Worm (Caenorhabditis elegans) whole organism, L4/young adult: ENCODE measurements around the gene F35C11.5.

Source experiments
- W03F9.2 ChIP-seq: fragments of 150-350 bp; optimal IDR thresholded peaks from 2 replicates; lab custom pipeline; 2014; ENCODE audit warnings: missing biosample characterization, missing genetic modification characterization
- dao-5 ChIP-seq: sonication (generic microtip); optimal IDR thresholded peaks from 2 replicates; lab custom pipeline; 2016; ENCODE audit warnings: missing genotype, missing genetic modification characterization, moderate library complexity, missing compliant biosample characterization
- him-1 ChIP-seq: sonication (generic microtip); optimal IDR thresholded peaks from 2 replicates; lab custom pipeline; 2016; ENCODE audit warnings: missing genotype, missing genetic modification reagents, missing genetic modification characterization, missing compliant biosample characterization

F35C11.5 gene

DNA sequence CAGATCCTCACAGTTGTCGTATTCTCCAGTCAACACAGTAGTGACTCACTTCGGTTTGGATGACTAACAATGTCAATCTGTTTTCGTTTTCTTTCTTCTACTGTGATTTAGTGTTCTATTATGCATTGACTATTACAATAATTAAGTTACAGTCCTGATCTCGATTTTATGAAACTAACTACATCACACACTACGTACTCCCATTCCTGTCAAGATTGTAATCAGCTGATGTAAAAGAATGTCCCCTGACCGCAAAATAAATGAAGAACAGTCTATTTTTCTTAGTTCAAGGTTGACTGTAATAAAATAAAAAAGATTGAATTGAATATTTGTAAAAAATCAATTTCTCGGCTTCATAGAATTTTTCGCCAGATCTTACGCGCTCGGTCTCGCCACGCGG lies 28.2 kb upstream of the F35C11.5 start:
- TF ChIP-seq W03F9.2 (tag; lab: Kevin White, UChicago) (no peak), him-1 (tag; lab: Kevin White, UChicago) (no peak), dao-5 (no peak)

ce11 chrII:8225914-8226313 lies 27.6 kb upstream of the F35C11.5 start:
- TF ChIP-seq him-1 (tag; lab: Kevin White, UChicago) (no peak), W03F9.2 (tag; lab: Kevin White, UChicago) (no peak), dao-5 (no peak)

- TF ChIP-seq W03F9.2 (tag; lab: Kevin White, UChicago) (no peak), dao-5 (no peak), him-1 (tag; lab: Kevin White, UChicago) (no peak)
Observed at ce11 chrII:8226475-8226874, 27.1 kb upstream of the F35C11.5 start.

ce11 chrII:8230976-8231375 lies 22.6 kb upstream of the F35C11.5 start, which contains the start of gene M110.9:
Gene M110.9, plus strand, starts transcription at chrII:8231276.
- TF ChIP-seq dao-5: no peak
- TF ChIP-seq him-1 (tag; lab: Kevin White, UChicago): no peak
- no peak for TF ChIP-seq W03F9.2 (tag; lab: Kevin White, UChicago)

- no peak for TF ChIP-seq him-1 (tag; lab: Kevin White, UChicago)
- no peak for TF ChIP-seq W03F9.2 (tag; lab: Kevin White, UChicago)
- no peak for TF ChIP-seq dao-5
Observed at ce11 chrII:8232489-8232888, 21.1 kb upstream of the F35C11.5 start, which contains the start of gene M110.7. Gene M110.7, plus strand, starts transcription at chrII:8232789.

- TF ChIP-seq dao-5 (no peak), W03F9.2 (tag; lab: Kevin White, UChicago) (no peak), him-1 (tag; lab: Kevin White, UChicago) (no peak)
Observed at ce11 chrII:8238155-8238554, 15.4 kb upstream of the F35C11.5 start, which contains the start of gene nlp-5. Gene nlp-5, plus strand, starts transcription at chrII:8238455.

DNA sequence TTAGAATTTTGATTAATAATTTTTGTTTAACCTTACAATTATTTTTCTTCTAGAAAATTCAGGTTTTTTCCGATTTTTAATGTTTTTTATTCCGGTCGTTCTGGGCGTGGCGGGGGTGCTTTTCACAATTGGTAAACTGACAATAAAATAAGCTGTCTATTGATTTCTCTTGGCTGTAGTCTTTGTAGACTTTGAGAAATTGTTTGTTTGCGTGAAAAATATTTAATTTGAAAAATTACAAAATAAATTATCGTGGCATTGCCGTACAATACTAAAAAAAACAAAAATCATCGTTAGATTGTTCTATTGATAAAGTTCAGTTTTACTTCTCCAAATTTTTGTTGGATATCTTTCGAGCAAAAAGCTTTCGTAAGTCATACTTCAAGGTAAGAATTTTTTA lies 7.1 kb upstream of the F35C11.5 start, which contains the start of gene F35C11.3:
Gene F35C11.3, plus strand, starts transcription at position 301 of the 400 bp plus-strand sequence.
- TF ChIP-seq him-1 (tag; lab: Kevin White, UChicago): no peak
- TF ChIP-seq W03F9.2 (tag; lab: Kevin White, UChicago): no peak
- TF ChIP-seq dao-5: no peak

ce11 chrII:8248745-8249144 lies 4.8 kb upstream of the F35C11.5 start, which contains the start of the genes F35C11.2 and F35C11.4:
Gene F35C11.2, minus strand, starts transcription at chrII:8248834.
Gene F35C11.4, plus strand, starts transcription at chrII:8249004.
- no peak for TF ChIP-seq him-1 (tag; lab: Kevin White, UChicago)
- TF ChIP-seq W03F9.2 (tag; lab: Kevin White, UChicago): peak; percentile 4

- TF ChIP-seq him-1 (tag; lab: Kevin White, UChicago): no peak
- TF ChIP-seq W03F9.2 (tag; lab: Kevin White, UChicago): no peak
- TF ChIP-seq dao-5: no peak
Observed at ce11 chrII:8249710-8250109, 3.8 kb upstream of the F35C11.5 start.

ce11 chrII:8256013-8256412 lies 2.5 kb downstream of the F35C11.5 start, which contains the start of gene F35C11.7:
Gene F35C11.7, plus strand, starts transcription at chrII:8256313.
- TF ChIP-seq him-1 (tag; lab: Kevin White, UChicago) (no peak), dao-5 (no peak), W03F9.2 (tag; lab: Kevin White, UChicago) (no peak)

DNA sequence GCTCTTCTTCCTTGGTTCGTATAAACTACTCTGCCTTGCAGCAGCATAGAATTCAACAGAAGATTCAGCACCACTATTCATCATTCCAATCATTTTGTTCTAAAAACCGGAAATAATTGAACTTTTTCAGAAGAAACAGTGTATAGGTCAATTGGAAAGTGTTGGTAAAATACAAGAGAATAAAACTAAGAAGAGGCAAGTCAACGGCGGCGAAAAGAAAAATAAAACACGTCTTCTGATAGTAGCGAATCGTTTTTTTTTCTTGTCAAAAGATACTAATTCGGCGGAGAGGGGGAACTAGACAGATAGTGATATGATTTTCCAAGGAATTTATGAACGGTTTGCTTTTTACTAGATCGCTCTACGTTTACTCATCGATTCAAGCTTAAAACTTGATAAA lies 5.5 kb downstream of the F35C11.5 start, which contains the start of gene F35C11.6:
Gene F35C11.6, minus strand, starts transcription at position 101 of the 400 bp plus-strand sequence.
- TF ChIP-seq W03F9.2 (tag; lab: Kevin White, UChicago) (no peak), dao-5 (no peak), him-1 (tag; lab: Kevin White, UChicago) (no peak)

DNA sequence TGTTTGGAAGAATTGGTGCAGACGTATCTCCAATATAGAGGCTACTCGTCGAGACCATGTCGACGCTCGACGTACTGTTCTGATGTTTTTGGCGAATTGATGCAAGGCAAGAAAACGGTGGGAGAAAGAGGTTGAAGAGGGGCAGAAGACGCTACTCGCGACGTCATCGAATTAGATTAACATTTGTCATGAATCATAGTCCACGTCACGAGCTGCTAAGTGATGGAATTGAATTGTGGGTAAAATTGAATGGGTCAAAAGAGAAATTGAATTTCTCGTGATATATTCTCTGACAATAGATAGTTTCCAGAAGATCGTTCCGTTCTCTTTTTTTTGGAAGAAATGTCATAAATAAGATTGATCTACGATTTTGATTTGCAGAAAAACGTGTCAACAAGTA lies 6.1 kb downstream of the F35C11.5 start:
- TF ChIP-seq him-1 (tag; lab: Kevin White, UChicago) (no peak), W03F9.2 (tag; lab: Kevin White, UChicago) (no peak), dao-5 (no peak)

- TF ChIP-seq him-1 (tag; lab: Kevin White, UChicago) (no peak), W03F9.2 (tag; lab: Kevin White, UChicago) (no peak), dao-5 (no peak)
Observed at ce11 chrII:8263562-8263961, 10.0 kb downstream of the F35C11.5 start.

- TF ChIP-seq him-1 (tag; lab: Kevin White, UChicago) (no peak), W03F9.2 (tag; lab: Kevin White, UChicago) (no peak), dao-5 (no peak)
Observed at ce11 chrII:8264619-8265018, 11.1 kb downstream of the F35C11.5 start, which contains the start of gene srdh-1. Gene srdh-1, plus strand, starts transcription at chrII:8264661.

DNA sequence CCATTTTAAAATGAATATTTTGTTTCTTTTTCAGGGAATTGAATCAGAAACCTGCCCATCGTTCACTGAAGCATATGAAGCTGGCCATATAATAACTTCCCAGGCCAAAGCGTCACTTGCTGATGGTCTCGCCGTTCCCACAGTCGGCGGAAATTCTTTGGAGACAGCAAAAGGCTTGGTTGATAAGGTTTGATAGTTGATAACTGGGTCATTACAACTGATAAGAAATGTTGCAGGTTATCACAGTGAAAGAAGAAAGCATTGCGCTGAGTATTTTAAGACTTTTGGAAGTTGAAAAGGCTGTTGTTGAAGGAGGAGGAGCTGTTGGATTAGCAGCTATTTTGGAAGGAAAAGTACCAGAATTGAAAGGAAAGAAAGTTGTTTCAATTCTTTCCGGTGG lies 13.0 kb downstream of the F35C11.5 start:
- TF ChIP-seq W03F9.2 (tag; lab: Kevin White, UChicago) (no peak), him-1 (tag; lab: Kevin White, UChicago) (no peak), dao-5 (no peak)
